Worm (Caenorhabditis elegans) whole organism, young adult: ENCODE data around the gene F38C2.4.

Experiments
- B0261.1 ChIP-seq: sonication (generic microtip); optimal IDR thresholded peaks from 2 replicates; lab custom pipeline; 2016; ENCODE audit warnings: mild to moderate bottlenecking, missing genetic modification characterization, moderate library complexity, missing compliant biosample characterization
- B0336.3 ChIP-seq: fragments of 200-800 bp; sonication (Bioruptor generic); IDR thresholded peaks from 2 replicates; pipeline ENCODE4 v1.3.6; 2022; ENCODE audit warnings: missing genetic modification characterization, missing compliant biosample characterization
- C06A6.2 ChIP-seq: fragments of 200-800 bp; sonication (Bioruptor generic); conservative IDR thresholded peaks from 2 replicates; pipeline ENCODE4 v1.3.6; 2022; ENCODE audit warnings: missing genetic modification characterization, missing compliant biosample characterization
- D2030.7 ChIP-seq: fragments of 200-800 bp; sonication (Bioruptor generic); IDR thresholded peaks from 2 replicates; pipeline ENCODE4 v1.3.6; 2022; ENCODE audit warnings: missing genetic modification reagents, missing genetic modification characterization, missing compliant biosample characterization
- F10E7.11 ChIP-seq: sonication (generic microtip); optimal IDR thresholded peaks from 2 replicates; lab custom pipeline; 2017; ENCODE audit warnings: mild to moderate bottlenecking, missing genetic modification characterization, moderate library complexity, missing compliant biosample characterization
- F39B2.1 ChIP-seq: fragments of 200-800 bp; sonication (Bioruptor generic); IDR thresholded peaks from 2 replicates; pipeline ENCODE4 v1.3.6; 2022; ENCODE audit warnings: missing genetic modification reagents, missing genetic modification characterization, missing compliant biosample characterization
- F49E8.2 ChIP-seq: sonication (generic microtip); optimal IDR thresholded peaks from 3 replicates; lab custom pipeline; 2017; ENCODE audit warnings: missing genetic modification characterization, mild to moderate bottlenecking, missing compliant biosample characterization, antibody characterized with exemption, moderate library complexity; ENCODE audit not compliant: insufficient read depth
- F55B11.4 ChIP-seq: sonication (generic microtip); optimal IDR thresholded peaks from 2 replicates; lab custom pipeline; 2016; ENCODE audit warnings: missing compliant biosample characterization, missing genetic modification characterization, borderline replicate concordance; ENCODE audit not compliant: insufficient read depth
- F57A8.1 ChIP-seq: fragments of 200-800 bp; sonication (Bioruptor generic); optimal IDR thresholded peaks from 2 replicates; lab custom pipeline; 2018; ENCODE audit warnings: mild to moderate bottlenecking, missing genetic modification characterization, moderate library complexity, missing compliant biosample characterization
- T26A5.8 ChIP-seq: sonication (generic microtip); optimal IDR thresholded peaks from 2 replicates; lab custom pipeline; 2016; ENCODE audit warnings: missing genetic modification characterization, missing compliant biosample characterization
- Y53F4B.3 ChIP-seq: fragments of 200-800 bp; sonication (Bioruptor generic); IDR thresholded peaks from 2 replicates; pipeline ENCODE4 v1.3.6; 2022; ENCODE audit warnings: missing genetic modification reagents, missing genetic modification characterization, missing compliant biosample characterization
- Y53G8AR.9 ChIP-seq: fragments of 200-800 bp; sonication (Bioruptor generic); conservative IDR thresholded peaks from 2 replicates; pipeline ENCODE4 v1.3.6; 2022; ENCODE audit warnings: missing genetic modification reagents, missing genetic modification characterization, missing compliant biosample characterization
- Y56A3A.18 ChIP-seq: fragments of 200-800 bp; sonication (Bioruptor generic); IDR thresholded peaks from 2 replicates; pipeline ENCODE4 v1.3.6; 2022; ENCODE audit warnings: missing genetic modification reagents, missing genetic modification characterization, missing compliant biosample characterization
- Y95B8A.8 ChIP-seq: fragments of 200-800 bp; sonication (Bioruptor generic); IDR thresholded peaks from 2 replicates; pipeline ENCODE4 v1.3.6; 2022; ENCODE audit warnings: missing genetic modification reagents, missing genetic modification characterization, missing compliant biosample characterization
- ama-1 ChIP-seq, 3 experiments: fragments of 150-350 bp in 1 of 3; sonication (generic microtip) in 2 of 3; optimal IDR thresholded peaks; 2 replicates each; lab custom pipeline; 2014 to 2018; ENCODE audit warnings: missing biosample characterization in 2 of 3, missing genetic modification characterization in 2 of 3, missing genetic modification reagents in 2 of 3
- aptf-3 ChIP-seq: fragments of 200-800 bp; sonication (Bioruptor generic); IDR thresholded peaks from 2 replicates; pipeline ENCODE4 v1.3.6; 2022; ENCODE audit warnings: missing genetic modification characterization, missing compliant biosample characterization
- athp-1 ChIP-seq: sonication (generic microtip); optimal IDR thresholded peaks from 2 replicates; lab custom pipeline; 2017; ENCODE audit warnings: mild to moderate bottlenecking, missing genetic modification characterization, missing compliant biosample characterization
- ceh-79 ChIP-seq: sonication (generic microtip); optimal IDR thresholded peaks from 2 replicates; lab custom pipeline; 2017; ENCODE audit warnings: mild to moderate bottlenecking, missing genetic modification characterization, missing compliant biosample characterization
- dpff-1 ChIP-seq: sonication (generic microtip); optimal IDR thresholded peaks from 2 replicates; lab custom pipeline; 2017; ENCODE audit warnings: mild to moderate bottlenecking, missing genetic modification characterization, missing compliant biosample characterization
- ekl-4 ChIP-seq: fragments of 200-800 bp; sonication (Bioruptor generic); IDR thresholded peaks from 2 replicates; pipeline ENCODE4 v1.3.6; 2022; ENCODE audit warnings: missing genetic modification reagents, missing genetic modification characterization, missing compliant biosample characterization
- fkh-3 ChIP-seq: sonication (generic microtip); optimal IDR thresholded peaks from 2 replicates; lab custom pipeline; 2016; ENCODE audit warnings: mild to moderate bottlenecking, missing genetic modification characterization, missing compliant biosample characterization
- gei-17 ChIP-seq: fragments of 200-800 bp; sonication (Bioruptor generic); optimal IDR thresholded peaks from 2 replicates; lab custom pipeline; 2018; ENCODE audit warnings: mild to moderate bottlenecking, missing genetic modification characterization, missing compliant biosample characterization
- lag-1 ChIP-seq: fragments of 200-800 bp; sonication (Bioruptor generic); IDR thresholded peaks from 2 replicates; pipeline ENCODE4 v1.3.6; 2022; ENCODE audit warnings: missing genetic modification reagents, missing genetic modification characterization, missing compliant biosample characterization
- lin-26 ChIP-seq: fragments of 200-800 bp; sonication (Bioruptor generic); IDR thresholded peaks from 2 replicates; pipeline ENCODE4 v1.3.6; 2022; ENCODE audit warnings: missing genetic modification reagents, missing genetic modification characterization, missing compliant biosample characterization
- lin-54 ChIP-seq: fragments of 200-800 bp; sonication (Bioruptor generic); optimal IDR thresholded peaks from 2 replicates; lab custom pipeline; 2018; ENCODE audit warnings: mild to moderate bottlenecking, missing genetic modification characterization, missing compliant biosample characterization
- madf-3 ChIP-seq: fragments of 200-800 bp; sonication (Bioruptor generic); IDR thresholded peaks from 2 replicates; pipeline ENCODE4 v1.3.6; 2022; ENCODE audit warnings: missing genetic modification reagents, missing genetic modification characterization, missing compliant biosample characterization
- nhr-27 ChIP-seq: fragments of 200-800 bp; sonication (Bioruptor generic); optimal IDR thresholded peaks from 2 replicates; lab custom pipeline; 2018; ENCODE audit warnings: mild to moderate bottlenecking, missing genetic modification characterization, moderate library complexity, missing compliant biosample characterization
- rec-8 ChIP-seq, 2 experiments: sonication (generic microtip); optimal IDR thresholded peaks; 2 replicates each; lab custom pipeline; 2016; ENCODE audit warnings: mild to moderate bottlenecking in 2 of 2, missing genetic modification characterization in 2 of 2, missing genetic modification reagents in 2 of 2, missing genotype in 2 of 2, missing biosample characterization in 1 of 2, missing compliant biosample characterization in 1 of 2, moderate library complexity in 1 of 2
- snpc-1.3 ChIP-seq: sonication (generic microtip); optimal IDR thresholded peaks from 2 replicates; lab custom pipeline; 2017; ENCODE audit warnings: missing genetic modification characterization, mild to moderate bottlenecking, missing compliant biosample characterization, antibody characterized with exemption, moderate library complexity, missing genotype, missing genetic modification reagents; ENCODE audit not compliant: insufficient read depth
- snpc-4 ChIP-seq, 5 experiments: fragments of 150-350 bp in 1 of 5; sonication (generic microtip) in 4 of 5; optimal IDR thresholded peaks; 2 replicates each; lab custom pipeline; 2014 to 2018; ENCODE audit warnings: missing genetic modification characterization in 5 of 5, missing biosample characterization in 3 of 5, antibody characterized with exemption in 2 of 5, mild to moderate bottlenecking in 2 of 5, missing compliant biosample characterization in 2 of 5, missing genotype in 2 of 5, moderate library complexity in 2 of 5, missing genetic modification reagents in 1 of 5
- somi-1 ChIP-seq: fragments of 200-800 bp; sonication (Bioruptor generic); optimal IDR thresholded peaks from 2 replicates; lab custom pipeline; 2018; ENCODE audit warnings: mild to moderate bottlenecking, missing genetic modification characterization, missing compliant biosample characterization
- tbx-9 ChIP-seq: sonication (generic microtip); optimal IDR thresholded peaks from 2 replicates; lab custom pipeline; 2016; ENCODE audit warnings: borderline replicate concordance, missing genetic modification characterization, inconsistent platforms, missing compliant biosample characterization
- xnd-1 ChIP-seq: sonication (generic microtip); optimal IDR thresholded peaks from 2 replicates; lab custom pipeline; 2016; ENCODE audit warnings: missing genotype, missing genetic modification reagents, missing genetic modification characterization, missing compliant biosample characterization
- zfh-2 ChIP-seq: fragments of 200-800 bp; sonication (Bioruptor generic); conservative IDR thresholded peaks from 2 replicates; pipeline ENCODE4 v1.3.6; 2022; ENCODE audit warnings: missing genetic modification reagents, missing genetic modification characterization, missing compliant biosample characterization

The F38C2.4 gene

DNA sequence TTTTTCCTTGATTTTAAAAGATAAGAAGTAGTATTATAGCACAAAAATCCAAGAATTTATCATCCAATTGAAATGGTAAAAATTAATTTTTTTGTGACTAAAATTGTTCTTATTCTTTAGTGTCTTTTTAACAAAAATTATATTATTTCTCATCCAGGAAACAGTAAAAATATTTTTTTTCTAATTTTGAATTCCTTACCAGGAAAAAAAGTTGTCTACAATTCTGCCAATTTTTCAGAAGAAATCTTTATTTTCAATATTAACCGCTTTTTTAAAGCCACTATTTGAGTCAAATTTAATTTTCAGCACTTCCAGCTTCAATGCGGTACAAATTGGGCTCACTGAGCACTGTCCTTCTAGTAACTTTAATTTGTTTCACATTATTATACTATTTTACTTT, at the start of gene F38C2.4:
Gene F38C2.4 (plus strand): TSS at position 301 of the 400 bp plus-strand sequence.
- TF ChIP-seq C06A6.2 (no peak), ekl-4 (GFP tag; lab: Robert Waterston, UW) (no peak), F57A8.1 (GFP tag; lab: Kevin White, UChicago) (no peak), lin-26 (GFP tag; lab: Robert Waterston, UW) (no peak), D2030.7 (GFP tag; lab: Robert Waterston, UW) (no peak), B0336.3 (no peak), Y95B8A.8 (GFP tag; lab: Robert Waterston, UW) (no peak), F10E7.11 (no peak), snpc-4 (GFP tag; optimal IDR thresholded peaks at IDR 0.05; lab: Kevin White, UChicago) (no peak), snpc-4 (tag; optimal IDR thresholded peaks at IDR 0.05; lab: Kevin White, UChicago) (peak in 2 of 4 experiments; percentile 12 to 43)

DNA sequence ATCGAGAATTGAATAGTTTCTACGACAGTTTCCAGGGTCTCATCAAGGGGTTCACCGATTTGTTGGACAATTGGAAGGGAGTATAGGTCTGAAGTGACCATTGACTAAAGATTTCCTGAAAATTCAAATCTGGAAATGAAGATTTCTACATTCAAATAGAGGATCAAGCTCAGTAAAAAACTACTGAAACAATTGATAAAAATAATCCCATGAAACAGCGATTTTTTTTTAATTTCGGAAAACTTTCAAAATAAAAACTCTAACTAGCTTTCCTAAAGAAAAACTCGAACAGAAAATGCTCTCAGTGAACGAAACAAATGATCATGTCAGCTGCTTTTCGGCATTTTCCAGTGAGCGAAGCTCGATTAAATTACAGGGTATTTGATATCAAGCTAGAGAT, 49.5 kb upstream of the F38C2.4 start, which contains the start of gene srv-11:
Gene srv-11 (minus strand): TSS at position 101 of the 400 bp plus-strand sequence.
- TF ChIP-seq Y53G8AR.9: no peak
- no peak for TF ChIP-seq lag-1 (GFP tag; lab: Robert Waterston, UW)
- no peak for TF ChIP-seq fkh-3
- no peak for TF ChIP-seq zfh-2
- TF ChIP-seq lin-26 (GFP tag; lab: Robert Waterston, UW): no peak
- TF ChIP-seq nhr-27 (tag; lab: Kevin White, UChicago): no peak
- TF ChIP-seq F39B2.1: no peak
- TF ChIP-seq athp-1 (tag; lab: Kevin White, UChicago): no peak
- TF ChIP-seq tbx-9 (tag; lab: Kevin White, UChicago): no peak
- no peak for TF ChIP-seq rec-8 (tag; optimal IDR thresholded peaks at IDR 0.05; lab: Kevin White, UChicago)
- no peak for TF ChIP-seq dpff-1 (tag; lab: Kevin White, UChicago)
- TF ChIP-seq B0261.1 (tag; lab: Kevin White, UChicago): no peak
- no peak for TF ChIP-seq xnd-1 (tag; lab: Kevin White, UChicago)
- no peak for TF ChIP-seq gei-17
- no peak for TF ChIP-seq aptf-3 (GFP tag; lab: Robert Waterston, UW)
- no peak for TF ChIP-seq lin-54 (GFP tag; lab: Kevin White, UChicago)
- no peak for TF ChIP-seq ama-1 (optimal IDR thresholded peaks at IDR 0.05; lab: Kevin White, UChicago)
- TF ChIP-seq ama-1 (GFP tag; optimal IDR thresholded peaks at IDR 0.05; lab: Kevin White, UChicago): no peak
- no peak for TF ChIP-seq Y56A3A.18
- TF ChIP-seq somi-1 (GFP tag; lab: Kevin White, UChicago): no peak

DNA sequence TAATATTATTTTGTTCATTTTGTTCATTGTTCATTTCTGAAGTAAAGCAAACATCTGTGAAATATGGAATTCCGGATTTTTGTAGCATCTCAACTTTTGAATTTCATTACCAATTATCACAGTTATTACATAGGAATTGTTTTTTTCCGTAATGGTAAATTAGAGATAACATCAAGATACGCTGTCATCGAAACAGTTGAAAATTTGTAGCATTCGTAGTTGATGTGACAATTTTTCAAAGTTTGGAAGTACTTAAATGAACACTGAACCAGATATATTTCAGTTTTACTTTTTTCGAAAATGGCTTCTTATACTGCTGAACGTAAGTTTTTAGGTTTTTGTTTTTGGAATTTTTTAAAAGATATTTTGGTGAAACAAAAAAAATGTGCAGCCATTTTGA, 45.3 kb upstream of the F38C2.4 start, which contains the start of gene H25K10.4:
Gene H25K10.4 (plus strand): TSS at position 301 of the 400 bp plus-strand sequence.
- TF ChIP-seq ceh-79: no peak
- no peak for TF ChIP-seq Y53G8AR.9
- TF ChIP-seq F39B2.1: no peak
- TF ChIP-seq F49E8.2 (tag; lab: Kevin White, UChicago): no peak
- TF ChIP-seq T26A5.8 (tag; lab: Kevin White, UChicago): no peak
- no peak for TF ChIP-seq madf-3 (GFP tag; lab: Robert Waterston, UW)
- no peak for TF ChIP-seq Y53F4B.3 (GFP tag; lab: Robert Waterston, UW)
- no peak for TF ChIP-seq F55B11.4
- TF ChIP-seq snpc-1.3 (tag; lab: Kevin White, UChicago): no peak
